Fruit fly (Drosophila melanogaster): ENCODE data around the gene CG42557.
A peak's percentile ranks its signal among the peaks of the same experiment; 100 is the strongest.

Gene CG42557

DNA sequence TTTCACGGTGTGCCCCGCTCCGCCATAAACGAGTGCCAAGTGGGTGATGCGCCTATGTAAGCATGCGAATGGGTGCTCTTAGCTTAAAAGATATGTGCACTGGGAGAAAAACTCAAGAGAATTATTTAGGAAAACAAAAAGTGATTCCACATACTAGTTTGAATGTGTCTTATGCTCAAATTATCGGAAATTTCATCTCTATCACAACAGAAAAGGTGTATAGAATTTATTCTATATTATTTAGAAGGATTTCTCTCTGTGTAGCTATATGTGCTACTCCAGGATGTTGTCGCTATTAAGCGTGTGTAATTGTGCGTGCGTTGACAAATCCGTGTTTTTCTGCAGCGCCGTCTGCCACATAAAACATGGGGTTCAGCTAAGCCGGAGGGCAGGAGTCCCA lies 26.2 kb downstream of the CG42557 start (continued):
- TF ChIP-seq CG11085 (GFP tag; IDR thresholded peaks at IDR 0.05) (no peak), Drgx (GFP tag; IDR thresholded peaks at IDR 0.05) (no peak), insv (GFP tag; optimal IDR thresholded peaks at IDR 0.05) (no peak), CG15011 (GFP tag; optimal IDR thresholded peaks at IDR 0.05) (no peak), slbo (GFP tag; IDR thresholded peaks at IDR 0.05) (peak; percentile 48), ATbp (GFP tag; optimal IDR thresholded peaks at IDR 0.05) (no peak)

DNA sequence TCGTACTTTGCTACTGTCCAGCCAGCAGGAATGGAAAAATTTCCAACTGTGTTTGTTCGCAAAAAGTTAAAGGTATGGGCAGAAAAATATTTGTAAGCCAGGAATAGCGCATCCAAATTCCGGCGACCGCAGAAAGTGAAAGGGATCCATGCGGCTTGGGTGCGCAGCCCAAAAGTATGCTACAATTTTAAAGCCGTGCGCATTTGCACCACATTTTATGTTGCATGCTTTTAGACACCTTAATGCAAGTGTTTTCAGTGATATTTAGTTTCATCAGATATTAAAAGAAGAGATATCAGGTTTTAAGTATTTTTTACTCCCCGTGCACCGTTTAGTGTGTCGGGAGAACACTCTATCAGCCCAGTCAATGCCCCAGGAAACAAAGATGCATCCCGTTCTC lies 30.0 kb downstream of the CG42557 start:
- no peak for TF ChIP-seq C15 (GFP tag; IDR thresholded peaks at IDR 0.05)
- peak; percentile 73 for TF ChIP-seq Blimp-1 (GFP tag; optimal IDR thresholded peaks at IDR 0.05)
- TF ChIP-seq lilli (GFP tag; optimal IDR thresholded peaks at IDR 0.05): no peak
- TF ChIP-seq gce (GFP tag; IDR thresholded peaks at IDR 0.05): no peak
- TF ChIP-seq CG33557 (GFP tag; optimal IDR thresholded peaks at IDR 0.05): no peak
- no peak for TF ChIP-seq D (optimal IDR thresholded peaks at IDR 0.05)
- TF ChIP-seq D (GFP tag; optimal IDR thresholded peaks at IDR 0.05): no peak
- TF ChIP-seq CG17612 (GFP tag; IDR thresholded peaks at IDR 0.05): peak; percentile 93
- TF ChIP-seq Dad (GFP tag; optimal IDR thresholded peaks at IDR 0.05): no peak
- TF ChIP-seq eyg (GFP tag; optimal IDR thresholded peaks at IDR 0.05): no peak
- peak; percentile 94 for TF ChIP-seq CG8290 (GFP tag; optimal IDR thresholded peaks at IDR 0.05)
- TF ChIP-seq CG8290 (tag; optimal IDR thresholded peaks at IDR 0.05): peak; percentile 2 to 74
- TF ChIP-seq CG31224 (GFP tag; IDR thresholded peaks at IDR 0.05): no peak
- no peak for TF ChIP-seq nerfin-1 (tag; optimal IDR thresholded peaks at IDR 0.05)
- TF ChIP-seq NFAT (GFP tag; IDR thresholded peaks at IDR 0.05): no peak

DNA sequence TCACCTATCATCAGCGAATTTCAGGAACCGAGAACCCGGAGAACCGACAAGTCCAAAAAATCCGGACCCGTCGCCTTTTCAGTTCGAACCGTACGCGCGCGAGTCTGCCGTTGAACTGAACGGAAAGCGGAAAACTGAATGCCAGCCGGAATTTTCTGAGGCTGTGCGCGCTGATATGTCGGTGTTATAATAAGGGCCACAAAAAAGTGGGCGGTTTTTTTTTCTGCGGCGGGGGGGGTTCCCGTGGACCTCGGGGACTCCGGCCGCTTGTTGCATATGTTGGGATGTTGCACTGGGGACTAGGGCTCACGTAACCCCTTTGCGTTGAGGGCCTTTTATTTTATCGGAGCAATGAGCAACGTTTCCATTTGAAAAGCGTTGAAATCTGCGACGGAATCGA lies 36.3 kb downstream of the CG42557 start, which contains the start of gene TkR99D:
Gene TkR99D, minus strand, starts transcription at position 101 of the 400 bp plus-strand sequence.
- no peak for TF ChIP-seq corto (GFP tag; optimal IDR thresholded peaks at IDR 0.05)
- no peak for TF ChIP-seq nmo (GFP tag; optimal IDR thresholded peaks at IDR 0.05)
- TF ChIP-seq scrt (GFP tag; optimal IDR thresholded peaks at IDR 0.05): peak; percentile 50
- TF ChIP-seq ranshi (GFP tag; IDR thresholded peaks at IDR 0.05): 0 out of 2 replicates have a peak, but pooled peaks have one; percentile 4
- TF ChIP-seq Eip74EF (GFP tag; optimal IDR thresholded peaks at IDR 0.05): no peak
- TF ChIP-seq Ets65A (GFP tag): peak; percentile 47
- 0 out of 3 replicates have a peak, but pooled peaks have one; percentile 14 for TF ChIP-seq ci (GFP tag; IDR thresholded peaks at IDR 0.05)
- no peak for TF ChIP-seq CG8388 (GFP tag; optimal IDR thresholded peaks at IDR 0.05)
- no peak for TF ChIP-seq schlank (tag; optimal IDR thresholded peaks at IDR 0.05)
- 0 out of 2 replicates have a peak, but pooled peaks have one; percentile 8 for TF ChIP-seq seq (GFP tag; IDR thresholded peaks at IDR 0.05)
- no peak for TF ChIP-seq CG3726 (GFP tag; IDR thresholded peaks at IDR 0.05)

DNA sequence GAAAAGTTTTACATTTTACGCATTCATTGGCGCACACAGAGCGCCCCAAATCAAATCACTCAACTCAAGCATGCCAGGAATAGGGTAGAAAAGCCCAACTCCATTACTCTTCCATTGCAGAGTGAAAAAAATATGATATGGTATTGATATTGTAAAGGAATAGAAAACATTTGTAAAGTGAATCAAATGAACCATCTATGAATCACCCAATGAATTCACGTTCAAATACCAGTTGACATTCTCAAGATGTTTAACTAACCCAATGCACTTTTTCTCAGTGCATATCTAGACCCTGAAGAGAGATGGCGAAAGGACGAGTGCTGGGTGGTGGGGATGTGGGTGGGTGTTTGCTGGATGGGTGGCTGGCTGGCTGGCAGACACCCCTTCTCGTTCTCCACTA lies 45.5 kb downstream of the CG42557 start:
- TF ChIP-seq CG1602 (GFP tag; optimal IDR thresholded peaks at IDR 0.05) (no peak), Hr39 (optimal IDR thresholded peaks at IDR 0.05) (no peak), CG33213 (GFP tag; optimal IDR thresholded peaks at IDR 0.05) (no peak), CG4282 (GFP tag; optimal IDR thresholded peaks at IDR 0.05) (no peak), CG8290 (GFP tag; optimal IDR thresholded peaks at IDR 0.05) (no peak), CG8290 (tag; optimal IDR thresholded peaks at IDR 0.05) (peak in 1 of 2 experiments; percentile 62), CG3065 (GFP tag; optimal IDR thresholded peaks at IDR 0.05) (no peak), Antp (GFP tag; optimal IDR thresholded peaks at IDR 0.05) (no peak), CG16779 (GFP tag; IDR thresholded peaks at IDR 0.05) (no peak), trem (tag; optimal IDR thresholded peaks at IDR 0.05) (no peak), Xrp1 (GFP tag; IDR thresholded peaks at IDR 0.05) (no peak), D19B (GFP tag; optimal IDR thresholded peaks at IDR 0.05) (no peak), CG9932 (GFP tag; IDR thresholded peaks at IDR 0.05) (0 out of 2 replicates have a peak, but pooled peaks have one; percentile 27), grn (GFP tag; optimal IDR thresholded peaks at IDR 0.05) (no peak), hkb (optimal IDR thresholded peaks at IDR 0.05) (no peak), hkb (GFP tag; IDR thresholded peaks at IDR 0.05) (peak; percentile 59), CG2712 (tag; optimal IDR thresholded peaks at IDR 0.05) (peak; percentile 5), bowl (GFP tag; IDR thresholded peaks at IDR 0.05) (no peak), nerfin-1 (tag; optimal IDR thresholded peaks at IDR 0.05) (no peak), Eip74EF (GFP tag; optimal IDR thresholded peaks at IDR 0.05) (no peak), mld (GFP tag; IDR thresholded peaks at IDR 0.05; ENCODE audit: partially characterized antibody) (no peak), eve (GFP tag; optimal IDR thresholded peaks at IDR 0.05) (no peak)
